Worm (Caenorhabditis elegans): Measurements from ENCODE around the gene C52E4.12.

ce11 chrV:11975233-11975632, 20.7 kb upstream of the C52E4.12 start, which contains the start of gene cpr-1:
- TF ChIP-seq hlh-30 (tag; optimal IDR thresholded peaks at IDR 0.05; ENCODE audit: insufficient read depth) (no peak), ama-1 (optimal IDR thresholded peaks at IDR 0.05) (no peak), tbx-2 (tag; optimal IDR thresholded peaks at IDR 0.05) (no peak), zip-5 (tag; optimal IDR thresholded peaks at IDR 0.05) (no peak), pqm-1 (tag; optimal IDR thresholded peaks at IDR 0.05) (no peak), unc-86 (tag; optimal IDR thresholded peaks at IDR 0.05) (no peak), nhr-11 (tag; optimal IDR thresholded peaks at IDR 0.05) (no peak), elt-2 (tag; optimal IDR thresholded peaks at IDR 0.05) (no peak), Y22D7AL.16 (tag; optimal IDR thresholded peaks at IDR 0.05) (no peak), pha-4 (tag; optimal IDR thresholded peaks at IDR 0.05) (no peak), ahr-1 (tag; optimal IDR thresholded peaks at IDR 0.05) (no peak), elt-4 (tag; optimal IDR thresholded peaks at IDR 0.05) (no peak), madf-2 (tag; optimal IDR thresholded peaks at IDR 0.05) (no peak)

Measured in whole organism, late embryonic.